Worm (Caenorhabditis elegans) whole organism, late embryonic: Measurements from ENCODE around the gene fbxa-31.
A peak's percentile ranks its signal among the peaks of the same experiment; 100 is the strongest.

Experiments
- ama-1 ChIP-seq: fragments of 150-350 bp; optimal IDR thresholded peaks from 2 replicates; lab custom pipeline; 2014
- ceh-19 ChIP-seq: fragments of 200-800 bp; sonication (Bioruptor generic); optimal IDR thresholded peaks from 2 replicates; lab custom pipeline; 2018; ENCODE audit warnings: mild to moderate bottlenecking, missing genetic modification characterization, missing compliant biosample characterization
- ceh-22 ChIP-seq: sonication (generic microtip); optimal IDR thresholded peaks from 2 replicates; lab custom pipeline; 2017; ENCODE audit warnings: missing biosample characterization, missing genetic modification characterization
- ceh-24 ChIP-seq: sonication (generic microtip); optimal IDR thresholded peaks from 2 replicates; lab custom pipeline; 2016; ENCODE audit warnings: mild to moderate bottlenecking, missing genetic modification characterization, missing compliant biosample characterization
- ceh-9 ChIP-seq: sonication (generic microtip); optimal IDR thresholded peaks from 2 replicates; lab custom pipeline; 2016; ENCODE audit warnings: mild to moderate bottlenecking, missing genetic modification characterization, inconsistent platforms, missing compliant biosample characterization
- elt-2 ChIP-seq: sonication (generic microtip); optimal IDR thresholded peaks from 2 replicates; lab custom pipeline; 2016; ENCODE audit warnings: missing genetic modification reagents, missing genetic modification characterization, missing compliant biosample characterization
- eyg-1 ChIP-seq: sonication (generic microtip); optimal IDR thresholded peaks from 2 replicates; lab custom pipeline; 2016; ENCODE audit warnings: missing genotype, missing genetic modification characterization, missing compliant biosample characterization
- hlh-13 ChIP-seq: fragments of 200-800 bp; sonication (Bioruptor generic); optimal IDR thresholded peaks from 2 replicates; lab custom pipeline; 2018; ENCODE audit warnings: mild to moderate bottlenecking, missing genetic modification characterization, missing compliant biosample characterization
- lin-11 ChIP-seq: fragments of 200-800 bp; sonication (Bioruptor generic); optimal IDR thresholded peaks from 2 replicates; lab custom pipeline; 2018; ENCODE audit warnings: mild to moderate bottlenecking, missing genetic modification characterization, missing compliant biosample characterization
- mec-3 ChIP-seq: sonication (generic microtip); optimal IDR thresholded peaks from 2 replicates; lab custom pipeline; 2016; ENCODE audit warnings: borderline replicate concordance, missing genetic modification characterization, missing compliant biosample characterization
- nfya-1 ChIP-seq: sonication (generic microtip); optimal IDR thresholded peaks from 2 replicates; lab custom pipeline; 2017; ENCODE audit warnings: missing genetic modification characterization, mild to moderate bottlenecking, missing compliant biosample characterization, antibody characterized with exemption, moderate library complexity
- odd-2 ChIP-seq: sonication (generic microtip); optimal IDR thresholded peaks from 2 replicates; lab custom pipeline; 2017; ENCODE audit warnings: antibody characterized with exemption, mild to moderate bottlenecking, missing genetic modification characterization, missing compliant biosample characterization
- pag-3 ChIP-seq: sonication (generic microtip); optimal IDR thresholded peaks from 2 replicates; lab custom pipeline; 2016; ENCODE audit warnings: missing compliant biosample characterization, missing genetic modification characterization, borderline replicate concordance
- pat-9 ChIP-seq: fragments of 200-800 bp; sonication (Bioruptor generic); optimal IDR thresholded peaks from 2 replicates; lab custom pipeline; 2018; ENCODE audit warnings: mild to moderate bottlenecking, missing genetic modification characterization, moderate library complexity, missing compliant biosample characterization
- pax-1 ChIP-seq: fragments of 150-350 bp; optimal IDR thresholded peaks from 2 replicates; lab custom pipeline; 2014; ENCODE audit warnings: missing biosample characterization, missing genetic modification characterization
- pqm-1 ChIP-seq: sonication (generic microtip); optimal IDR thresholded peaks from 2 replicates; lab custom pipeline; 2016; ENCODE audit warnings: missing genetic modification characterization, missing compliant biosample characterization
- rnt-1 ChIP-seq: sonication (generic microtip); optimal IDR thresholded peaks from 2 replicates; lab custom pipeline; 2016; ENCODE audit warnings: missing genetic modification characterization, missing compliant biosample characterization

The fbxa-31 gene

DNA sequence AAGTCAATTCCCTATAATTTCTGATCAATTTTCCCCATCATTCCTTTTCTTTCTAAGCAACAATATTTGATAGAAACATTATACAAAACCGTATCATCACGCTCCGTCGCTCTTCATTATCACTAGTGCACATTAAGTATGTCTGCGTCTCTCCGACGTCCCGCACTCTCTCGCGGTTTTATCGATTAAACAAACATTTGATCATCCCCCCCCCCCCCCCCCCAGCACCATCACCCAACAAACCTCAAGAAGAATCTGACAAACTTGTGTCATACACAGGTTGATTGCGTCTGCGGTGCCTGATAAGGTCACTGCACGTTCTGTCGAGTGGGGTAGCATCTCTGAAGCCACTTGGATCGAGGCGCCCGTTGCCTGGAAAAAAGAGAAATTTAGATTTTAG is 51.2 kb downstream of the fbxa-31 start:
- no peak for TF ChIP-seq ceh-22 (tag; lab: Kevin White, UChicago)
- no peak for TF ChIP-seq nfya-1 (tag; lab: Kevin White, UChicago)
- TF ChIP-seq elt-2 = peak; percentile 85
- no peak for TF ChIP-seq ceh-24 (tag; lab: Kevin White, UChicago)
- TF ChIP-seq odd-2 = no peak
- no peak for TF ChIP-seq lin-11
- no peak for TF ChIP-seq ama-1 (lab: Kevin White, UChicago)
- no peak for TF ChIP-seq pag-3 (tag; lab: Kevin White, UChicago)
- no peak for TF ChIP-seq mec-3 (tag; lab: Kevin White, UChicago)
- no peak for TF ChIP-seq hlh-13
- TF ChIP-seq ceh-19 (GFP tag; lab: Kevin White, UChicago) = no peak
- no peak for TF ChIP-seq pat-9 (tag; lab: Kevin White, UChicago)
- TF ChIP-seq ceh-9 (tag; lab: Kevin White, UChicago) = no peak
- TF ChIP-seq pqm-1 (tag; lab: Kevin White, UChicago) = no peak
- TF ChIP-seq pax-1 = peak; percentile 30
- TF ChIP-seq rnt-1 (tag; lab: Kevin White, UChicago) = no peak
- no peak for TF ChIP-seq eyg-1
